Worm (Caenorhabditis elegans) whole organism, L1 larva: ENCODE results near the gene cyp-25A1.

ENCODE experiments used
- dsc-1 ChIP-seq: sonication (generic microtip); optimal IDR thresholded peaks from 2 replicates; lab custom pipeline; 2016; ENCODE audit warnings: mild to moderate bottlenecking, missing genetic modification characterization, missing compliant biosample characterization
- fos-1 ChIP-seq: fragments of 150-350 bp; optimal IDR thresholded peaks from 2 replicates; lab custom pipeline; 2014; ENCODE audit warnings: missing biosample characterization, missing genetic modification characterization
- lsy-2 ChIP-seq, 2 experiments: fragments of 150-350 bp; optimal IDR thresholded peaks; 2 replicates each; lab custom pipeline; 2014; ENCODE audit warnings: missing biosample characterization in 2 of 2, missing genetic modification characterization in 2 of 2
- unc-130 ChIP-seq: fragments of 150-350 bp; optimal IDR thresholded peaks from 2 replicates; lab custom pipeline; 2017; ENCODE audit warnings: missing biosample characterization, missing genetic modification characterization, inconsistent platforms
- unc-62 ChIP-seq: fragments of 150-350 bp; optimal IDR thresholded peaks from 2 replicates; lab custom pipeline; 2014; ENCODE audit warnings: missing biosample characterization, missing genetic modification reagents, missing genetic modification characterization
- zag-1 ChIP-seq: fragments of 150-350 bp; optimal IDR thresholded peaks from 2 replicates; lab custom pipeline; 2014; ENCODE audit warnings: missing biosample characterization, missing genetic modification characterization

- TF ChIP-seq unc-62 (no peak), lsy-2 (tag; optimal IDR thresholded peaks at IDR 0.05; lab: Kevin White, UChicago) (peak in 1 of 2 experiments; percentile 38), dsc-1 (tag; lab: Kevin White, UChicago) (no peak), unc-130 (peak; percentile 80), zag-1 (tag; lab: Kevin White, UChicago) (no peak), fos-1 (tag; lab: Kevin White, UChicago) (no peak)
Measured at ce11 chrIII:3797180-3798026, 35.0 kb upstream of the cyp-25A1 start.
